Worm (Caenorhabditis elegans): ENCODE data around the gene swan-1.

DNA sequence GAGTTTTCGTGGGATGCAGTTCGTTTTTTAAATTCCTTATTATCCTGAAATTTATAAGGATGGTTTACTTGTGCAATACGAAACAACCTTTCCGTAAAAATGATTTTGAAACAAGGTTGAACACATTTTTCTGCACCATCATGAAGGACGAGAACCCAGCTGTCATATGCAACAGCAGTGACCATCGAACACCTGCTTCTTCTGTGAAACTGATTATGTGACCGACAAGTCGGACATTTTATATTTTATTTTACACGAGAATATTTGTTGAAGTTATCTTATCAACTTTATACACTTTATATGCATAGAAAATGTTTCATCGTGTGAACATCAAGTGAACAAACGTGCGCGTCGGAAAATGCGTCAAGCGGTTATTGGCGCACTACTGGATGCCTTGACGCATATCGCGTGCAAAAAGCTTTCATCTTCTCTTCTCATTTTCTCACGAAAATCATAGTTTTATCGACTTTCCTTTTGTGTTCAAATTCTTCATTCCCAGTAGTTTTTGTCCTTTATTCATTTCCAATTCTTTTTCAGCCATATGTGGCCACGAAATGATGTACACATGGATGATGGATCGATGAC lies 11.9 kb upstream of the swan-1 start, which contains the start of gene sel-10:
- TF ChIP-seq ztf-11 (tag; optimal IDR thresholded peaks at IDR 0.05) (no peak), unc-39 (tag; optimal IDR thresholded peaks at IDR 0.05) (no peak), flh-1 (GFP tag; optimal IDR thresholded peaks at IDR 0.05) (no peak), lin-32 (GFP tag; optimal IDR thresholded peaks at IDR 0.05) (peak; percentile 55), elt-3 (tag; optimal IDR thresholded peaks at IDR 0.05) (no peak), nhr-237 (tag; optimal IDR thresholded peaks at IDR 0.05) (no peak), unc-62 (GFP tag; optimal IDR thresholded peaks at IDR 0.05) (no peak), cnd-1 (tag; optimal IDR thresholded peaks at IDR 0.05) (no peak), blmp-1 (tag; optimal IDR thresholded peaks at IDR 0.05) (no peak), drap-1 (GFP tag; optimal IDR thresholded peaks at IDR 0.05) (peak; percentile 23), snpc-4 (tag; optimal IDR thresholded peaks at IDR 0.05) (no peak), nhr-12 (tag; optimal IDR thresholded peaks at IDR 0.05) (no peak), mls-2 (tag; optimal IDR thresholded peaks at IDR 0.05) (no peak), ceh-43 (GFP tag; optimal IDR thresholded peaks at IDR 0.05) (no peak)

Measured in whole organism, mixed stage, embryonic.